Worm (Caenorhabditis elegans): ENCODE results near the gene zmp-6.

ce11 chrIII:7215532-7215931, 32.1 kb downstream of the zmp-6 start:
- TF ChIP-seq ama-1 (optimal IDR thresholded peaks at IDR 0.05), result no peak
- no peak for TF ChIP-seq flt-1 (GFP tag; IDR thresholded peaks at IDR 0.05)
- TF ChIP-seq ets-7 (tag; optimal IDR thresholded peaks at IDR 0.05), result no peak
- TF ChIP-seq sea-1 (GFP tag; conservative IDR thresholded peaks at IDR 0.05), result no peak
- TF ChIP-seq hnd-1 (tag; optimal IDR thresholded peaks at IDR 0.05), result no peak
- TF ChIP-seq scrt-1 (GFP tag; IDR thresholded peaks at IDR 0.05), result no peak
- TF ChIP-seq aly-1 (tag; optimal IDR thresholded peaks at IDR 0.05), result no peak
- no peak for TF ChIP-seq ceh-13 (GFP tag; optimal IDR thresholded peaks at IDR 0.05)
